Worm (Caenorhabditis elegans) whole organism, late embryonic: ENCODE results near the gene str-246.

Source experiments
- ahr-1 ChIP-seq: sonication (generic microtip); optimal IDR thresholded peaks from 2 replicates; lab custom pipeline; 2016; ENCODE audit warnings: missing genetic modification characterization, missing compliant biosample characterization
- hlh-30 ChIP-seq: sonication (generic microtip); optimal IDR thresholded peaks from 2 replicates; lab custom pipeline; 2017; ENCODE audit warnings: antibody characterized with exemption, missing genetic modification characterization, missing compliant biosample characterization; ENCODE audit not compliant: insufficient read depth

DNA sequence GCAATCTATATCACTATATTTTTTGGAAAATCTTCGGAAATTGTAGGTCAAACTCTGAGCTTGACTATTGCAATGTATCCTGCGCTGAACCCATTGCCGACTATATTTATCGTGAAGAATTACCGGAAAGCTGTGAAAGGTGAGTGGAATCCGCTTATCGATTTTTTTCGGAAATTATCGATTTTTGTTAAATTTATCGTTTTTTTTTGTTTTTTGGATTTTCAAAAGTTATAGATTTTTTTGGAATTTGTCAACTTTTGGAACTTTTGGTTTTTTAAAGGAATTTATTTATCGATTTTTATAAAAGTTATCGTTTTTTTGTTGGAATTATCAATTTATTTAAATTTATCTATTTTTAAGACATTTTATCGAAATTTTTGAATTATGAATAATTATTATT, 761 bp upstream of the str-246 start:
- TF ChIP-seq hlh-30 (tag; lab: Kevin White, UChicago) (no peak), ahr-1 (no peak)
